Fruit fly (Drosophila melanogaster) whole organism, pupa: ENCODE data around the gene Cypl.

ENCODE experiments used
- CG10348 ChIP-seq: fragments of 200-800 bp; sonication (Bioruptor generic); IDR thresholded peaks from 2 replicates; pipeline ENCODE4 v1.3.6; 2022; ENCODE audit warnings: missing biosample characterization, missing genetic modification characterization
- CG12605 ChIP-seq: fragments of 200-800 bp; sonication (Bioruptor generic); IDR thresholded peaks from 2 replicates; pipeline ENCODE4 v1.3.6; 2022; ENCODE audit warnings: missing biosample characterization, missing genetic modification characterization
- CG13204 ChIP-seq: fragments of 200-800 bp; sonication (Bioruptor generic); optimal IDR thresholded peaks from 2 replicates; lab custom pipeline; 2018; ENCODE audit warnings: missing biosample characterization, mild to moderate bottlenecking, missing genetic modification characterization, moderate library complexity
- CG14655 ChIP-seq: fragments of 200-800 bp; sonication (Bioruptor generic); optimal IDR thresholded peaks from 3 replicates; lab custom pipeline; 2017; ENCODE audit warnings: mild to moderate bottlenecking, missing biosample characterization, missing genetic modification reagents, missing genetic modification characterization
- CG15710 ChIP-seq: fragments of 200-800 bp; sonication (Bioruptor generic); optimal IDR thresholded peaks from 2 replicates; lab custom pipeline; 2018; ENCODE audit warnings: missing biosample characterization, mild to moderate bottlenecking, missing genetic modification characterization, moderate library complexity
- CG17806 ChIP-seq: fragments of 200-800 bp; sonication (Bioruptor generic); optimal IDR thresholded peaks from 2 replicates; lab custom pipeline; 2018; ENCODE audit warnings: missing biosample characterization, mild to moderate bottlenecking, missing genetic modification characterization, moderate library complexity
- CG32121 ChIP-seq: fragments of 200-800 bp; sonication (Bioruptor generic); IDR thresholded peaks from 2 replicates; pipeline ENCODE4 v1.3.6; 2022; ENCODE audit warnings: missing biosample characterization, missing genetic modification characterization
- CG34367 ChIP-seq: fragments of 200-800 bp; sonication (Bioruptor generic); optimal IDR thresholded peaks from 2 replicates; lab custom pipeline; 2018; ENCODE audit warnings: missing biosample characterization, mild to moderate bottlenecking, missing genetic modification characterization
- CG4496 ChIP-seq: fragments of 200-800 bp; sonication (Bioruptor generic); IDR thresholded peaks from 3 replicates; pipeline ENCODE4 v1.3.6; 2022; ENCODE audit warnings: missing biosample characterization, missing genetic modification characterization
- CG8159 ChIP-seq: fragments of 200-800 bp; sonication (Bioruptor generic); optimal IDR thresholded peaks from 3 replicates; lab custom pipeline; 2018; ENCODE audit warnings: missing biosample characterization, mild to moderate bottlenecking, missing genetic modification characterization, moderate library complexity
- CG8301 ChIP-seq: fragments of 200-800 bp; sonication (Bioruptor generic); optimal IDR thresholded peaks from 2 replicates; lab custom pipeline; 2018; ENCODE audit warnings: missing biosample characterization, mild to moderate bottlenecking, missing genetic modification characterization
- CG9948 ChIP-seq: fragments of 200-800 bp; sonication (Bioruptor generic); optimal IDR thresholded peaks from 2 replicates; lab custom pipeline; 2018; ENCODE audit warnings: missing biosample characterization, mild to moderate bottlenecking, missing genetic modification characterization, moderate library complexity
- D1 ChIP-seq: fragments of 200-800 bp; sonication (Bioruptor generic); optimal IDR thresholded peaks from 2 replicates; lab custom pipeline; 2018; ENCODE audit warnings: missing biosample characterization, mild to moderate bottlenecking, missing genetic modification characterization, moderate library complexity
- EcR ChIP-seq: fragments of 200-800 bp; sonication (Bioruptor generic); optimal IDR thresholded peaks from 3 replicates; lab custom pipeline; 2019; ENCODE audit warnings: missing biosample characterization, missing genetic modification characterization, mild to moderate bottlenecking, moderate library complexity, missing genetic modification reagents
- Ets98B ChIP-seq: fragments of 200-800 bp; sonication (Bioruptor generic); IDR thresholded peaks from 2 replicates; pipeline ENCODE4 v1.3.6; 2022; ENCODE audit warnings: missing biosample characterization, missing genetic modification characterization
- Pif1A ChIP-seq: fragments of 200-800 bp; sonication (Bioruptor generic); optimal IDR thresholded peaks from 3 replicates; lab custom pipeline; 2016; ENCODE audit warnings: missing biosample characterization, missing genetic modification characterization
- Pif1B ChIP-seq: fragments of 200-800 bp; sonication (Bioruptor generic); optimal IDR thresholded peaks from 3 replicates; lab custom pipeline; 2016; ENCODE audit warnings: missing biosample characterization, missing genetic modification characterization
- Snoo ChIP-seq: fragments of 200-800 bp; sonication (Bioruptor generic); optimal IDR thresholded peaks from 3 replicates; lab custom pipeline; 2017; ENCODE audit warnings: missing biosample characterization, mild to moderate bottlenecking, missing genetic modification characterization, inconsistent platforms
- fd96Ca ChIP-seq: fragments of 200-800 bp; sonication (Bioruptor generic); IDR thresholded peaks from 3 replicates; pipeline ENCODE4 v1.3.6; 2022; ENCODE audit warnings: missing biosample characterization, missing genetic modification characterization
- gl ChIP-seq: fragments of 200-800 bp; sonication (Bioruptor generic); optimal IDR thresholded peaks from 2 replicates; lab custom pipeline; 2018; ENCODE audit warnings: missing biosample characterization, mild to moderate bottlenecking, missing genetic modification characterization
- rn ChIP-seq: fragments of 200-800 bp; sonication (Bioruptor generic); IDR thresholded peaks from 2 replicates; pipeline ENCODE4 v1.3.6; 2022; ENCODE audit warnings: missing biosample characterization, missing genetic modification characterization

Gene Cypl

DNA sequence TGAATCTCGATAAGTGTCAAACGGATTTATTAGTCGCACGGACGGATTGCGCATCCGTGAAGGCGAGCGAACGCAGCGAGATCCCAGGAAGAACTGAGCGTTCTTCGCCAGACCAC is 46.3 kb upstream of the Cypl start, which contains the start of gene Kah:
Gene Kah (minus strand): TSS at position 101 of the 116 bp plus-strand sequence.
- TF ChIP-seq CG17806 (tag; lab: Kevin White, UChicago), result no peak
- TF ChIP-seq CG32121, result no peak
- no peak for TF ChIP-seq Pif1B (GFP tag; lab: Kevin White, UChicago)
- no peak for TF ChIP-seq CG12605 (GFP tag; lab: Robert Waterston, UW)
- no peak for TF ChIP-seq CG34367 (tag; lab: Kevin White, UChicago)
- TF ChIP-seq rn, result no peak
- no peak for TF ChIP-seq fd96Ca (GFP tag; lab: Robert Waterston, UW)
- no peak for TF ChIP-seq CG13204 (GFP tag; lab: Kevin White, UChicago)
- TF ChIP-seq CG15710 (tag; lab: Kevin White, UChicago), result no peak
- TF ChIP-seq EcR (GFP tag; lab: Kevin White, UChicago), result no peak
- TF ChIP-seq CG10348, result no peak
- no peak for TF ChIP-seq Ets98B (GFP tag; lab: Robert Waterston, UW)
- no peak for TF ChIP-seq Pif1A (GFP tag; lab: Kevin White, UChicago)
- TF ChIP-seq Snoo (tag; lab: Kevin White, UChicago), result no peak
- no peak for TF ChIP-seq CG8301 (tag; lab: Kevin White, UChicago)
- no peak for TF ChIP-seq CG4496 (GFP tag; lab: Robert Waterston, UW)
- no peak for TF ChIP-seq D1 (tag; lab: Kevin White, UChicago)
- TF ChIP-seq gl, result no peak

DNA sequence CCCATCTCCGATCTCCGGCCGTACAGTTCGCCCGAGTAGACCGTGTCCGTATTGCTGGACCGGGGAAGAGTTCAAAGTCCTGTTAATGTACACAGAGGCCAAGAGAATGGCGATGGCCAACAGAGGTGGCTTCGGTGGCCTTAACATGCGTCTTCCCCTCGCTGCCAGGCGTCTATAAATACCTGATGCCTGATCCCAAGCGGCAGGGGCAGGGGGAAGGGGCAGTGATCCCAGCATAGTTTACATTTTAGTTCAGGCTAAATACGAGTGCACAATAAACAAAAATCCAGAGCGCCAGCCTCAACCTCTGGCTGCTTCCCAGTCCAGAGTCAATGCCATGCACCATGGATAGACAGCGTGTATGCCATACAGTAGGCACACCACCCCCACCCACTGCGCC is 45.1 kb upstream of the Cypl start:
- TF ChIP-seq EcR (GFP tag; lab: Kevin White, UChicago) (peak; percentile 23), CG34367 (tag; lab: Kevin White, UChicago) (no peak)

DNA sequence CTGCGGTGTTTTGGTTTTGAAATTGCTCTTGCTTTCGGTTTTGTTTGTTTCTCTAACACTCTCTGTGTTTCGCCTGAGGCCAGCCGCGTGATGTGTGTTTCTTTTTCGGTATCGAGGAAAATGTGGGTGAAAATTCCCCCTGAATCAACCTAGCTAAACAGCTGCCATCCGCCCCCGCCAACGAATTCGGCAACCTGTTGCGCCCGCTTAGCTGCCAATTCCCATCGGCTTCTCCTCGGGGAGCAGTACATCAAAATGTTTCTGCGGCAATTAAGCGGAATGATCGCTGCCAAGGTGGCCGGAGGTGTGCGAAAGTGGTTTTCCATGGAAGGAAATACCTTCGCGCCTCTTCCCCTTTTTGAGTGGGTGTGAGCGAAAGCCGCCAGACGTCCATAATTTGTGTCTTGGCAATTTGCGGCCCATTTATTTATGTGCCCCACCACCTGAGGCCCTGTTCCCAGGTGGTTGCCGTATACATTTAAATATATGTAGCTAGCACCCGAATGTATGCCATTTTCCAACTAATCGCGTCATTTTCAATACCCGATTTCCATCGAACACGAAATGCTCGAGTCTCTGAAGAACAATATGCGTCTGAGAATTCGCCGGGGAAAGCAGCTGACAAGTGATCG is 44.0 kb upstream of the Cypl start:
- TF ChIP-seq Snoo (tag; lab: Kevin White, UChicago), result no peak
- TF ChIP-seq CG8159 (tag; lab: Kevin White, UChicago), result no peak
- TF ChIP-seq gl, result no peak
- TF ChIP-seq rn, result no peak
- TF ChIP-seq EcR (GFP tag; lab: Kevin White, UChicago), result no peak
- TF ChIP-seq CG10348, result no peak
- TF ChIP-seq CG14655 (GFP tag; lab: Kevin White, UChicago), result no peak
- TF ChIP-seq CG15710 (tag; lab: Kevin White, UChicago), result no peak
- TF ChIP-seq Ets98B (GFP tag; lab: Robert Waterston, UW), result no peak
- TF ChIP-seq Pif1A (GFP tag; lab: Kevin White, UChicago), result no peak
- TF ChIP-seq CG9948, result no peak
- no peak for TF ChIP-seq CG17806 (tag; lab: Kevin White, UChicago)
- no peak for TF ChIP-seq fd96Ca (GFP tag; lab: Robert Waterston, UW)

DNA sequence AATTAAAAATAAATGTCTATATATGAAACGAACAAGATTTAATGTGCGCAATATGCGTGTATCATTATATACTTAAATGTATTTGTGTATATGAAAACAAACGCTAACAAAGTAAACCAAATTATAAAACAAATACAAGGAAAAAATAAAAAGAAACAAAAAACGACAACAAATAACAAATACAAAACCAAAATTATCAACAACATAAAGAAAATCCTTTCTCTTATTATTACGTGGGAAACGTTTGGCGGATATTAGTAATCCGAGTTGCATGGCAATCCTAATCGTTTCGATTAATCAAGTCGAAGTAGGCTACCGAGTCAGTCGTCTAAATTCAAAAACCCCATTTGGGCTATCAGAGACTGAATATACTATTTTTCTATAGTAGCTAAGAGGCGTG is 38.3 kb upstream of the Cypl start, which contains the start of gene Ppm1:
Gene Ppm1 (plus strand): TSS at position 301 of the 400 bp plus-strand sequence.
- no peak for TF ChIP-seq CG13204 (GFP tag; lab: Kevin White, UChicago)

DNA sequence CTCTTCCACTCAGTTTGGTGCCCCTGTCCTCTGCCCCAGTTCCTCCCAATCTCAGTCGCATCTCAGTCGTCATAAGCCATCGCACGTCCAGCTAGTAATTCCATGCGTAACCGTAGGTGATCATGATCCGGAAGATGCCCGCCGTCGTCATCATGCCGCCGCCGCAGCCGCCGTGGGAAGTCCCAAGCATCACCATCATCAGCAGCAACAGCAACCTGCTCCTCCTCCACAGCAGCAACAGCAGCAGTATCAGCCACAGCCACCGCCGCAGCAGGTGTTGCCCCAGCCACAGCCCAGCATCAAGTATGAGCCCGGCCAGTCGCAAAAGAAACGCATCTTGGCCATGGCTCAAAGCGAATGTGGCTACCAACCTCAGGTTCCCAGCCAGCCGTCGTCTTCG is 30.2 kb upstream of the Cypl start:
- TF ChIP-seq CG8159 (tag; lab: Kevin White, UChicago) (no peak), Ets98B (GFP tag; lab: Robert Waterston, UW) (no peak), gl (no peak), CG12605 (GFP tag; lab: Robert Waterston, UW) (no peak), Snoo (tag; lab: Kevin White, UChicago) (no peak), CG32121 (no peak), fd96Ca (GFP tag; lab: Robert Waterston, UW) (no peak), CG13204 (GFP tag; lab: Kevin White, UChicago) (no peak)

DNA sequence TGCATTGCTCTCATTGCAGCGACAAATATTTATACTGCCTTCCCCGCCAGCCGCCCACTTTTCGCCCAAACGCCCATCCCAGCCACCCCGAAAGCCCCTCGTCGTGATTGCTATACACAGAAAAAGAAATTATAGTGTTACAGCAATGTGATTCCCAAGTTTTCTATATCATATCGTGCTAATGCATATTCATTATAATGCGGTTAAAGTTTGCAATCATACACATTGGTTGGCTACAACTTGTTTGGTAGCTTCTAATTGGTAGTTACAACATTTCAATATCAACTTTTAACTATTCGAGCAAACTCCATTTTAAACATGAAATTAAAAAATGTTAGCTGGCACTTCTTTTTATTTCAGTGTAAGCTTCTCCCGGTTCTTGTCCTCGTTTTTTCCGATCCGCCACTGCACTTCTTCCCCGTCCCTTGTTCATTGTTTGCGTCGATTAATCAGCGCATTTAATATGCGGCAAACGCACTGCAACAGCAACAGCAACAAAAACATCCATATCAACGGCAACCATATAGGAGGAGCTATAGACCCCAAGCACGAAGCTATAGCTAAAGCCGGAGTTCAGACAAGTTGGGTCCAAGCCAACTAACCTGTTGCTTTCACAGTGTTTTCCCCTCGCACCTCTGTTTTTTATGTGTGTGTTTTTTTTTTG is 23.4 kb upstream of the Cypl start:
- peak; percentile 55 for TF ChIP-seq Ets98B (GFP tag; lab: Robert Waterston, UW)
- TF ChIP-seq CG14655 (GFP tag; lab: Kevin White, UChicago), result peak; percentile 94
- TF ChIP-seq CG34367 (tag; lab: Kevin White, UChicago), result peak; percentile 91
- peak; percentile 72 for TF ChIP-seq CG10348
- peak; percentile 68 for TF ChIP-seq CG13204 (GFP tag; lab: Kevin White, UChicago)
- peak; percentile 78 for TF ChIP-seq CG32121
- TF ChIP-seq CG8301 (tag; lab: Kevin White, UChicago), result peak; percentile 93
- TF ChIP-seq CG15710 (tag; lab: Kevin White, UChicago), result peak; percentile 92
- TF ChIP-seq CG4496 (GFP tag; lab: Robert Waterston, UW), result peak; percentile 82
- no peak for TF ChIP-seq D1 (tag; lab: Kevin White, UChicago)
- TF ChIP-seq EcR (GFP tag; lab: Kevin White, UChicago), result peak; percentile 90
- TF ChIP-seq Snoo (tag; lab: Kevin White, UChicago), result peak; percentile 86
- TF ChIP-seq CG17806 (tag; lab: Kevin White, UChicago), result peak; percentile 92
- peak; percentile 65 for TF ChIP-seq gl
- TF ChIP-seq CG9948, result peak; percentile 91
- TF ChIP-seq rn, result no peak
- TF ChIP-seq fd96Ca (GFP tag; lab: Robert Waterston, UW), result peak; percentile 69; the same call in 2 of the 3 replicates
- TF ChIP-seq Pif1A (GFP tag; lab: Kevin White, UChicago), result peak; percentile 86
- TF ChIP-seq CG12605 (GFP tag; lab: Robert Waterston, UW), result no peak; the same call in 1 of the 2 replicates
- peak; percentile 81 for TF ChIP-seq Pif1B (GFP tag; lab: Kevin White, UChicago)
- TF ChIP-seq CG8159 (tag; lab: Kevin White, UChicago), result peak; percentile 95
